Worm (Caenorhabditis elegans) whole organism, L3 larva: ENCODE measurements around the gene F46C5.9.

Experiments
- aly-2 ChIP-seq: fragments of 150-350 bp; optimal IDR thresholded peaks from 2 replicates; lab custom pipeline; 2014; ENCODE audit warnings: missing biosample characterization, missing genetic modification characterization
- ceh-82 ChIP-seq: fragments of 150-350 bp; optimal IDR thresholded peaks from 2 replicates; lab custom pipeline; 2014; ENCODE audit warnings: missing biosample characterization, missing genetic modification characterization
- ceh-9 ChIP-seq: sonication (generic microtip); optimal IDR thresholded peaks from 2 replicates; lab custom pipeline; 2018; ENCODE audit warnings: missing biosample characterization, missing genetic modification characterization
- egl-5 ChIP-seq: fragments of 150-350 bp; optimal IDR thresholded peaks from 2 replicates; lab custom pipeline; 2017; ENCODE audit warnings: missing biosample characterization, missing genetic modification reagents, missing genetic modification characterization, inconsistent platforms
- elt-1 ChIP-seq: fragments of 150-350 bp; optimal IDR thresholded peaks from 2 replicates; lab custom pipeline; 2014; ENCODE audit warnings: missing biosample characterization, missing genetic modification characterization
- elt-2 ChIP-seq: sonication (generic microtip); optimal IDR thresholded peaks from 2 replicates; lab custom pipeline; 2016; ENCODE audit warnings: missing genetic modification reagents, mild to moderate bottlenecking, missing genetic modification characterization, missing compliant biosample characterization
- elt-3 ChIP-seq, 3 experiments: fragments of 150-350 bp in 1 of 3; sonication (generic microtip) in 2 of 3; optimal IDR thresholded peaks; 2 replicates in 2 of 3; 4 replicates in 1 of 3; lab custom pipeline; 2014 to 2017; ENCODE audit warnings: missing biosample characterization in 3 of 3, missing genetic modification characterization in 3 of 3
- fkh-2 ChIP-seq: fragments of 150-350 bp; optimal IDR thresholded peaks from 2 replicates; lab custom pipeline; 2014; ENCODE audit warnings: missing biosample characterization, missing genetic modification reagents, missing genetic modification characterization
- hmg-11 ChIP-seq: sonication (generic microtip); optimal IDR thresholded peaks from 2 replicates; lab custom pipeline; 2016; ENCODE audit warnings: missing genetic modification characterization, missing compliant biosample characterization
- jun-1 ChIP-seq: fragments of 150-350 bp; optimal IDR thresholded peaks from 2 replicates; lab custom pipeline; 2014; ENCODE audit warnings: missing biosample characterization, missing genetic modification reagents, missing genetic modification characterization
- lin-39 ChIP-seq: fragments of 150-350 bp; optimal IDR thresholded peaks from 2 replicates; lab custom pipeline; 2018; ENCODE audit warnings: missing biosample characterization, missing genetic modification reagents, missing genetic modification characterization
- mdl-1 ChIP-seq: fragments of 150-350 bp; optimal IDR thresholded peaks from 2 replicates; lab custom pipeline; 2014; ENCODE audit warnings: missing biosample characterization, missing genetic modification characterization
- mml-1 ChIP-seq: fragments of 150-350 bp; sonication (generic microtip); optimal IDR thresholded peaks from 3 replicates; lab custom pipeline; 2014; ENCODE audit warnings: missing biosample characterization, missing genetic modification characterization
- nhr-11 ChIP-seq: fragments of 150-350 bp; optimal IDR thresholded peaks from 2 replicates; lab custom pipeline; 2014; ENCODE audit warnings: missing biosample characterization, missing genetic modification characterization
- nhr-23 ChIP-seq: fragments of 150-350 bp; optimal IDR thresholded peaks from 2 replicates; lab custom pipeline; 2014; ENCODE audit warnings: missing biosample characterization, missing genetic modification reagents, missing genetic modification characterization
- nhr-237 ChIP-seq: fragments of 150-350 bp; optimal IDR thresholded peaks from 2 replicates; lab custom pipeline; 2014; ENCODE audit warnings: missing biosample characterization, missing genetic modification characterization
- nhr-25 ChIP-seq: sonication (generic microtip); optimal IDR thresholded peaks from 2 replicates; lab custom pipeline; 2017; ENCODE audit warnings: missing biosample characterization, missing genetic modification characterization
- nhr-43 ChIP-seq: sonication (generic microtip); optimal IDR thresholded peaks from 2 replicates; lab custom pipeline; 2016; ENCODE audit warnings: mild to moderate bottlenecking, missing genetic modification characterization, missing compliant biosample characterization; ENCODE audit not compliant: poor library complexity, severe bottlenecking
- nhr-67 ChIP-seq: fragments of 150-350 bp; optimal IDR thresholded peaks from 2 replicates; lab custom pipeline; 2014; ENCODE audit warnings: missing biosample characterization, missing genetic modification characterization
- pha-4 ChIP-seq: fragments of 150-350 bp; optimal IDR thresholded peaks from 2 replicates; lab custom pipeline; 2014; ENCODE audit warnings: missing biosample characterization, missing genetic modification reagents, missing genetic modification characterization
- sea-2 ChIP-seq: fragments of 150-350 bp; sonication (generic microtip); optimal IDR thresholded peaks from 4 replicates; lab custom pipeline; 2014; ENCODE audit warnings: missing biosample characterization, missing genetic modification reagents, missing genetic modification characterization
- snpc-4 ChIP-seq: fragments of 150-350 bp; optimal IDR thresholded peaks from 2 replicates; lab custom pipeline; 2014; ENCODE audit warnings: missing biosample characterization, missing genetic modification characterization
- unc-39 ChIP-seq: sonication (generic microtip); optimal IDR thresholded peaks from 4 replicates; lab custom pipeline; 2017; ENCODE audit warnings: missing biosample characterization, missing genetic modification characterization
- unc-62 ChIP-seq: fragments of 150-350 bp; sonication (generic microtip); optimal IDR thresholded peaks from 4 replicates; lab custom pipeline; 2014; ENCODE audit warnings: missing biosample characterization, missing genetic modification reagents, missing genetic modification characterization
- zag-1 ChIP-seq: fragments of 150-350 bp; optimal IDR thresholded peaks from 2 replicates; lab custom pipeline; 2014; ENCODE audit warnings: missing biosample characterization, missing genetic modification characterization
- ztf-11 ChIP-seq: fragments of 150-350 bp; optimal IDR thresholded peaks from 2 replicates; lab custom pipeline; 2014; ENCODE audit warnings: missing biosample characterization, missing genetic modification characterization
- ztf-4 ChIP-seq: fragments of 150-350 bp; optimal IDR thresholded peaks from 2 replicates; lab custom pipeline; 2014; ENCODE audit warnings: missing biosample characterization, missing genetic modification characterization

The F46C5.9 gene

DNA sequence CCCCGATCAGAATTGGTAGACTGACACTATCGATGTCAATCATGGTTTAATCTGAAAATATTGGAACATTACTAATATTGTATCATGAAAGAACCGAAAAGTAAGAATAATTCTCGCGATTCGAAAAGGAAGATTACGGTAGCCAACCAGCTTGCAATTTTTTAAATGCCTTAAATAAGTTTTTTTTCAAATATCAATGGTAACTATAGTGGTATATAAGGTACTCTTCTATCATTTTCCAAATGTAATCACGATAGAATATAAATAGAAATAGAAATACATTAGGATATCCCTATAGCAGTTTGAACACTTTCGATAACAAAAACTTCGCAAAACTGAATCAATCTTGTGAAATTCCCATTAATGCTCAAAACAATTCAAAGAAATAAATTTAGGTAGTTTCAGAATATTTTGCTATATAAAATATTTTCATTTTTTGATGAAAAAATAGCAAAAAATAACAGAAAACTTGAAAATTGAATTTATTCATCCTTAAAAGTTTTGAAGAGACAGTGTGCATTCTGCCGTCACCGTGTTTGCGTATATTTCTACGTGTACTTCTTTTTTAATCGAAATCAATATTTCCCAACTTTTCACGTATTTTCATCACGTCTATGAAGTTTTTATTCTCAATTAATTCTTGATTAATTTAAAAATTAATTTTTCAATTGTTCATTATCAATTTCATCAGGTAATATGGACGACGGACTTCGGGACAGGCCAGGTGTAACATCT is at the start of gene F46C5.9, which contains the start of gene rer-1:
Gene F46C5.9, minus strand, starts transcription at position 51 of the 735 bp plus-strand sequence.
Gene rer-1, plus strand, starts transcription at position 692 of the 735 bp plus-strand sequence.
- peak; percentile 7 for TF ChIP-seq nhr-23 (tag; lab: Kevin White, UChicago)
- no peak for TF ChIP-seq nhr-11 (tag; lab: Kevin White, UChicago)
- TF ChIP-seq unc-39 (tag; lab: Kevin White, UChicago): no peak
- peak; percentile 66 for TF ChIP-seq pha-4 (tag; lab: Kevin White, UChicago)
- no peak for TF ChIP-seq ceh-9 (tag; lab: Kevin White, UChicago)
- TF ChIP-seq elt-2 (tag; lab: Kevin White, UChicago): no peak

DNA sequence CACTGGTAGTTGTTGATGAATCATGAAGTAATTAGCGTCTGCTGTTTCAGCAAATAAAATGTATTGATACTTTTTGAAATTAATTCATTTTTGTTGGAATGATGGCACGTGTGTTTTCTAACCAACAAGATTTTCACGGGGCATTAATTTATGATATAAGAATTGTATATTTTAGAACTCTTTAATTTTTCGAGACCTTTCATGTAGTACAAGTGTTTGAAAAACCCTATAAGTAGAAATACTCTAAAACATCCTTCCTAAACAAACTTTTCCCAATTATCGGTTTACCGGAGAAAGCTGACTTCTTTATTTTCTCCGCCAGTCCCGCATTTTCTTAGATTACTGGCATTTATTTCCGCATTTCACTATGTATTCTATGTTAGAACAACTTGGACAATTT is 49.1 kb upstream of the F46C5.9 start, which contains the start of gene snb-6:
Gene snb-6, minus strand, starts transcription at position 101 of the 400 bp plus-strand sequence.
- TF ChIP-seq fkh-2: no peak

DNA sequence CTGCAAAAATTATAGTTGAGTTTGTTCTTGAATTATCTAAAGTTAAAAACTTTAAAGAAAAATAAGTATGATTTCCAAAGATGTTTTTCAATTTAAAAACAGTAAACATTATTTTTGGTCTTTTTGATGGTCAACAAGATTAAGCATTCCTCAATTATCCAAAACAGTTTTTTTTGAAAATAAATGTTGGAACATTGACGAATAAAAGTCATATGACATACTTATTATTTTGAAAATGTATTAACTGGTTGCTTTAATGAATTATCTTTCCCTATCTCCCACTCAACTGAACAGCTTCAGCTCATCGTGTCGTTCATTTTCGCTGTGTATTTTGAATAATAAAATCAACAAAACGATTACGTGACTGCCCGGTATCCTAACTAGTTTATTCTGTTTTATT is 46.5 kb upstream of the F46C5.9 start:
- no peak for TF ChIP-seq nhr-23 (tag; lab: Kevin White, UChicago)
- TF ChIP-seq ceh-82: no peak
- TF ChIP-seq aly-2: no peak
- TF ChIP-seq hmg-11: no peak
- TF ChIP-seq mml-1 (tag; lab: Kevin White, UChicago): no peak
- TF ChIP-seq ceh-9 (tag; lab: Kevin White, UChicago): no peak
- TF ChIP-seq ztf-11 (tag; lab: Kevin White, UChicago): no peak
- TF ChIP-seq unc-62: no peak
- TF ChIP-seq nhr-237 (tag; lab: Kevin White, UChicago): no peak
- TF ChIP-seq snpc-4 (tag; lab: Kevin White, UChicago): no peak

DNA sequence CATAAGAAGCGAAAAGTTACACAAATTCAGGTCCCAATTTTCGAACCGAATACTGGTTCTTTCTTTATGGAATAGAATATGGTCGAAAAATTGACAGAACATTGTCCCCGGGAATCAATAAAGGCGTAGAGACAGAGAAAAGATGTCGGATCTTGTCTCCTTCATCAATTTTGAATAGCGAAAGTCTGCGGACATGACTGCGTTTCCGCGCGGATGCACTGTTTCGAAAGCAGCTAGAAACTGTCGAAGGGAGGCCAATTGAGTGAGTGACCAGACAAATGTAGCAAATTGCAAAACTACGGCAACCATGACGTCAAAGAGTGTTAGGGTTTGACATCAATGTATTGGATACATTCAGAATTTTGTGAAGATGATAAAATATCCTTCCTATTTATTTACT is 46.0 kb upstream of the F46C5.9 start:
- no peak for TF ChIP-seq ztf-4 (tag; lab: Kevin White, UChicago)
- TF ChIP-seq nhr-25 (tag; lab: Kevin White, UChicago): peak; percentile 23

DNA sequence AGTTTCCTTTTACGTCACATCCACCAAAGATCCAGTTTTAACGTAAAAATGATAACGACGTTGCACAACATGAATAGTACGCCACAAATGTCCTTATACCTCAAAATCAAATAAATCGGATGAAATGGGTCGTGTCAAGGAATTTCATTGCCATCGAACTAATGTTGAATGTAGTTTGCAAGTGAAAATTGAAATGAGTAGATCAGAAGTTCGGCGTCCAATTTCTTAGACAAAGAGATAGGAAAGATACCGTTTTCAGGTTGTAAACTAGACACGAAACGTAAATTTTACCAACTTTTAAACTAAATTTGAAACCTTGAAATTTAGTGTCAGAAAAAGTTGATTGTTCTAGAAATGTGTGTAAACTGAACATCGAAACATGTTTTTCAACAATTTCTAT is 44.3 kb upstream of the F46C5.9 start:
- TF ChIP-seq jun-1 (tag; lab: Kevin White, UChicago): no peak
- TF ChIP-seq egl-5: no peak
- peak; percentile 24 for TF ChIP-seq nhr-25 (tag; lab: Kevin White, UChicago)
- no peak for TF ChIP-seq pha-4 (tag; lab: Kevin White, UChicago)
- TF ChIP-seq lin-39 (tag; lab: Kevin White, UChicago): no peak
- no peak for TF ChIP-seq zag-1 (tag; lab: Kevin White, UChicago)
- no peak for TF ChIP-seq mdl-1 (tag; lab: Kevin White, UChicago)

DNA sequence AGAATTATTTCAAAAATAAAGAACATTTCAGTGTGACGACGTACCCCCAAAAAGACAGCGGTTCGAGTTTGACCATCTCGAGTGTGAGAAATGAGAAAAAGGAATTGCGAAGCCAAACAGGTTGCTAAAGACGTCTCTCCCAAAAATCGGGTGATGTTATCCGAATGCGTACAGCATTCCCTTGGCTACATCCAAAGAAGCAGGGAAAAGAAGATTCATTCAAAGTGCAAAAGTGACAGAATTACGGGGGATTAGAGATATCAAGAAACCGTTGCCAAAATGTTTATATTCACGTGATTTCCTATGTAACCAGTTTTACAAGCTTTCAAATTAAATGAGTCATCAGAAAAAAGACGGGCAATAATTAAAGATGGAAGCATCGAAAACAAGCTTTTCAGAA is 43.4 kb upstream of the F46C5.9 start:
- TF ChIP-seq elt-3 (tag; optimal IDR thresholded peaks at IDR 0.05; lab: Kevin White, UChicago) (peak in 1 of 3 experiments; percentile 69), nhr-43 (peak; percentile 73), unc-62 (peak; percentile 15), nhr-23 (tag; lab: Kevin White, UChicago) (peak; percentile 60), nhr-25 (tag; lab: Kevin White, UChicago) (peak; percentile 68), elt-1 (tag; lab: Kevin White, UChicago) (no peak), elt-2 (tag; lab: Kevin White, UChicago) (no peak)

DNA sequence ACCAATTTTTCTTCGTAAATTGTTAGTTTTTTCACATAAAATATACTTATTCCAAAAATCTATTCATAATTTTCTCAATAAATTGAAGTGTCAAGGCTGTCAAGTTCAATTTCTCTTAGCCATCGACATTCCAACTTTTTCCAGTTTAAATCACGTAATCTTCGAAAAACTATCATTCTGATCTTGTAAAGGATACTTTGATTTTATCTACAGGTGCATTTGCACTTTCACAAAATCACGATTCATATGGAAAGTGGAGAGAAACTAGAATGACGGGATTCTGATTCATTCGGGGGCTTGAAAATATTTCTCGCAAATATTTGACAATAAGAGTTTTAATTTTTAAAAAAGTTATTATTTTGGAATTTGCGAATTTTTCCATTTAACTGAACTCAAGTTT is 42.7 kb upstream of the F46C5.9 start:
- TF ChIP-seq snpc-4 (tag; lab: Kevin White, UChicago) (no peak), elt-1 (tag; lab: Kevin White, UChicago) (peak; percentile 76), sea-2 (no peak), nhr-67 (no peak)
- TF ChIP-seq, all 47 proteins: peak for 1
